Worm (Caenorhabditis elegans): Measurements from ENCODE around the gene F54F2.9.

Gene F54F2.9

DNA sequence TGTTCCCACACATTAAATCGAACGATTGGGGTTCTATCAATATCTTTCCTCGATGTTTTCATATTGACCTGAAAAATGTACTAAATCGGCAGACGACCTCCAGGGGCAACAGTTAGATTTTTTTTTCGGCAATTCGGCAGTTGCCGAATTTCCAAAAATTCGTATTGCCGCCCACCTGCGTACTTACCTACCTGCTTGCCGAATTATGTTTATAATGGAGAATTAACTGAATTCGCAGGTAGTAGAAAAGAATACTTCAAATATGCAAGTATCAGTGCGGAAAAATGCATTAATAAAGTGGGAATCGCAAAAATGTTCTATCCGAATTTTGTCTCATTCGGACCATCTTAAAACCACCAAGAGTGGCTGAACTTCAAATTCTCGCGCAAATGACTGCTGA, 42.6 kb upstream of the F54F2.9 start:
- no peak for TF ChIP-seq unc-62 (GFP tag; optimal IDR thresholded peaks at IDR 0.05)
- no peak for TF ChIP-seq elt-1 (tag; optimal IDR thresholded peaks at IDR 0.05)
- no peak for TF ChIP-seq elt-3 (tag; optimal IDR thresholded peaks at IDR 0.05)
- TF ChIP-seq nhr-10 (tag; optimal IDR thresholded peaks at IDR 0.05), result no peak
- TF ChIP-seq nhr-23 (tag; optimal IDR thresholded peaks at IDR 0.05), result no peak
- no peak for TF ChIP-seq skn-1 (tag; optimal IDR thresholded peaks at IDR 0.05)
- TF ChIP-seq nhr-6 (tag; optimal IDR thresholded peaks at IDR 0.05), result no peak
- no peak for TF ChIP-seq ama-1 (optimal IDR thresholded peaks at IDR 0.05)

DNA sequence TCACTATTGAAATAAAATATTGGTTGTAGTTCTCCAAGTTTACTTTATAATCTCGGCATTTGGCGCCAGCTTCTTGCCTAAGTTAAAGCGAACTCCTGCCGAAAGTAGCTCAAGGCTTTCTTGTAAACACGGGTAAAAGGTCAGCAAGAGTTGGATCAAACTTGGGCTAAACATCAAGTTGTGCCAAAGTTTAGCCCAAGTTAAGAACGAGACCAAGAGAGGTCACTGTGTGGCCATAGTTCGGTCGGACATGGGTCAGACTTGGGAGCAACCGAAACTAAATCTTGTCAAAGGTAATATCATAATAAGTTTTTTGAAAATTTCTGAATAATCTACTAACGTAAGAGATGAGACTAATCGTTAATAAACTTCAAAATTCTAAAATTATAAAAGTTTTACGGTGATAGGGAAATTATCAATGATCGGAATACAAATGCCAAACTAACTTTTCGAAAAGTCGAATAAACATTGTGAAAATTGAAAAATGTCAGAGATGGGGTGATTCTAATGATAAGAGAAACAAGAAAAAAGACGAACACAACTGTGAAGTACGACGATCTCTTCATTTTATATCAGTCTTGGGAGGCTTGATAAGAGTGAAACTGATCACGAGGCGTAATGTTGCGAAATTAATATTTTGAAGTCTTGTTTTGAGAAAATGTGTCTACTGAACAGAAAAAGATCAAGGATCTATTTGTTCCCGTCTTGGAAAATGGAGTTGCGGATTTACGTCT, 41.1 kb upstream of the F54F2.9 start:
- TF ChIP-seq snpc-4 (tag; optimal IDR thresholded peaks at IDR 0.05), result no peak
- TF ChIP-seq blmp-1 (tag; optimal IDR thresholded peaks at IDR 0.05; ENCODE audit: insufficient read depth), result peak; percentile 59
- peak in 1 of 2 experiments; percentile 52 for TF ChIP-seq lsy-2 (tag; optimal IDR thresholded peaks at IDR 0.05)
- no peak for TF ChIP-seq lin-39 (tag; optimal IDR thresholded peaks at IDR 0.05)
- peak; percentile 45 for TF ChIP-seq nhr-25 (tag; optimal IDR thresholded peaks at IDR 0.05)
- peak; percentile 78 for TF ChIP-seq crh-2 (tag; optimal IDR thresholded peaks at IDR 0.05)
- TF ChIP-seq elt-1 (tag; optimal IDR thresholded peaks at IDR 0.05), result no peak
- TF ChIP-seq zag-1 (tag; optimal IDR thresholded peaks at IDR 0.05), result no peak
- peak; percentile 47 for TF ChIP-seq gmeb-1 (tag; optimal IDR thresholded peaks at IDR 0.05)
- no peak for TF ChIP-seq aly-2 (tag; optimal IDR thresholded peaks at IDR 0.05)
- peak; percentile 3 for TF ChIP-seq lin-13 (GFP tag; optimal IDR thresholded peaks at IDR 0.05)
- no peak for TF ChIP-seq mab-5 (tag; optimal IDR thresholded peaks at IDR 0.05)
- no peak for TF ChIP-seq ZK546.5 (tag; optimal IDR thresholded peaks at IDR 0.05)
- TF ChIP-seq ama-1 (optimal IDR thresholded peaks at IDR 0.05), result peak; percentile 78
- no peak for TF ChIP-seq ztf-11 (tag; optimal IDR thresholded peaks at IDR 0.05)
- TF ChIP-seq sma-3 (GFP tag; optimal IDR thresholded peaks at IDR 0.05), result peak; percentile 72
- no peak for TF ChIP-seq lin-11 (tag; optimal IDR thresholded peaks at IDR 0.05)
- no peak for TF ChIP-seq ztf-4 (tag; optimal IDR thresholded peaks at IDR 0.05)
- peak; percentile 96 for TF ChIP-seq fos-1 (tag; optimal IDR thresholded peaks at IDR 0.05)
- peak; percentile 83 for TF ChIP-seq sma-9 (GFP tag; optimal IDR thresholded peaks at IDR 0.05)
- no peak for TF ChIP-seq sma-9 (tag; optimal IDR thresholded peaks at IDR 0.05)
- TF ChIP-seq nhr-23 (tag; optimal IDR thresholded peaks at IDR 0.05), result no peak
- TF ChIP-seq unc-62 (GFP tag; optimal IDR thresholded peaks at IDR 0.05), result no peak
- no peak for TF ChIP-seq ceh-82 (tag; optimal IDR thresholded peaks at IDR 0.05)
- no peak for TF ChIP-seq nhr-11 (tag; optimal IDR thresholded peaks at IDR 0.05)
- TF ChIP-seq C34F6.9 (tag; optimal IDR thresholded peaks at IDR 0.05), result peak; percentile 24
- TF ChIP-seq Y55F3AM.14 (GFP tag; optimal IDR thresholded peaks at IDR 0.05), result no peak
- TF ChIP-seq nhr-6 (tag; optimal IDR thresholded peaks at IDR 0.05), result no peak
- TF ChIP-seq mbf-1 (tag; optimal IDR thresholded peaks at IDR 0.05), result no peak
- peak; percentile 45 for TF ChIP-seq nhr-129 (tag; optimal IDR thresholded peaks at IDR 0.05)
- no peak for TF ChIP-seq nhr-237 (tag; optimal IDR thresholded peaks at IDR 0.05)
- peak; percentile 11 for TF ChIP-seq F13H6.1 (tag; optimal IDR thresholded peaks at IDR 0.05)
- peak; percentile 25 for TF ChIP-seq skn-1 (tag; optimal IDR thresholded peaks at IDR 0.05)
- peak; percentile 51 for TF ChIP-seq nhr-21 (tag; optimal IDR thresholded peaks at IDR 0.05)
- TF ChIP-seq nhr-10 (tag; optimal IDR thresholded peaks at IDR 0.05), result no peak
- peak; percentile 31 for TF ChIP-seq egl-27 (tag; optimal IDR thresholded peaks at IDR 0.05)

ce11 chrIII:8866983-8867842, 40.2 kb upstream of the F54F2.9 start:
- peak; percentile 68 for TF ChIP-seq blmp-1 (tag; optimal IDR thresholded peaks at IDR 0.05; ENCODE audit: insufficient read depth)
- peak; percentile 87 for TF ChIP-seq ama-1 (optimal IDR thresholded peaks at IDR 0.05)
- peak; percentile 65 for TF ChIP-seq fos-1 (tag; optimal IDR thresholded peaks at IDR 0.05)
- TF ChIP-seq elt-1 (tag; optimal IDR thresholded peaks at IDR 0.05), result no peak
- peak; percentile 58 for TF ChIP-seq crh-2 (tag; optimal IDR thresholded peaks at IDR 0.05)
- TF ChIP-seq lin-13 (GFP tag; optimal IDR thresholded peaks at IDR 0.05), result peak; percentile 23
- peak; percentile 43 for TF ChIP-seq nhr-25 (tag; optimal IDR thresholded peaks at IDR 0.05)
- peak in 1 of 2 experiments; percentile 32 for TF ChIP-seq lsy-2 (tag; optimal IDR thresholded peaks at IDR 0.05)
- no peak for TF ChIP-seq elt-3 (tag; optimal IDR thresholded peaks at IDR 0.05)
- TF ChIP-seq nhr-10 (tag; optimal IDR thresholded peaks at IDR 0.05), result no peak
- TF ChIP-seq nhr-129 (tag; optimal IDR thresholded peaks at IDR 0.05), result peak; percentile 16
- peak; percentile 44 for TF ChIP-seq sma-9 (GFP tag; optimal IDR thresholded peaks at IDR 0.05)
- no peak for TF ChIP-seq sma-9 (tag; optimal IDR thresholded peaks at IDR 0.05)
- TF ChIP-seq sma-3 (GFP tag; optimal IDR thresholded peaks at IDR 0.05), result peak; percentile 64
- TF ChIP-seq F13H6.1 (tag; optimal IDR thresholded peaks at IDR 0.05), result peak; percentile 8
- no peak for TF ChIP-seq egl-27 (tag; optimal IDR thresholded peaks at IDR 0.05)
